Worm (Caenorhabditis elegans) whole organism, mixed stage, embryonic: Measurements from ENCODE around the gene D2062.13.

Source experiments
- ces-1 ChIP-seq: fragments of 150-350 bp; optimal IDR thresholded peaks from 2 replicates; lab custom pipeline; 2014; ENCODE audit warnings: missing biosample characterization, missing genetic modification reagents, missing genetic modification characterization
- cnd-1 ChIP-seq: fragments of 200-800 bp; sonication (Bioruptor generic); optimal IDR thresholded peaks from 2 replicates; lab custom pipeline; 2018; ENCODE audit warnings: mild to moderate bottlenecking, missing genetic modification characterization, missing compliant biosample characterization
- elt-3 ChIP-seq: fragments of 150-350 bp; optimal IDR thresholded peaks from 2 replicates; lab custom pipeline; 2014; ENCODE audit warnings: missing biosample characterization, missing genetic modification characterization
- lin-13 ChIP-seq: fragments of 150-350 bp; optimal IDR thresholded peaks from 2 replicates; lab custom pipeline; 2014; ENCODE audit warnings: missing biosample characterization, missing genetic modification characterization
- nhr-76 ChIP-seq: sonication (generic microtip); optimal IDR thresholded peaks from 2 replicates; lab custom pipeline; 2017; ENCODE audit warnings: missing biosample characterization, missing genetic modification characterization
- pha-4 ChIP-seq: fragments of 150-350 bp; optimal IDR thresholded peaks from 2 replicates; lab custom pipeline; 2018; ENCODE audit warnings: missing biosample characterization, missing genetic modification reagents, missing genetic modification characterization
- ztf-11 ChIP-seq: fragments of 150-350 bp; optimal IDR thresholded peaks from 2 replicates; lab custom pipeline; 2014; ENCODE audit warnings: missing biosample characterization, missing genetic modification characterization

ce11 chrII:2610202-2610912 lies 2.0 kb upstream of the D2062.13 start, which contains the start of gene sri-38:
- no peak for TF ChIP-seq pha-4 (tag; lab: Kevin White, UChicago)
- no peak for TF ChIP-seq nhr-76 (tag; lab: Kevin White, UChicago)
- no peak for TF ChIP-seq cnd-1 (tag; lab: Kevin White, UChicago)
- TF ChIP-seq lin-13 (tag; lab: Kevin White, UChicago), result no peak
- TF ChIP-seq ztf-11 (tag; lab: Kevin White, UChicago), result no peak
- TF ChIP-seq ces-1 (GFP tag; lab: Kevin White, UChicago), result no peak
- no peak for TF ChIP-seq elt-3
